Fruit fly (Drosophila melanogaster) whole organism, wandering third instar larva: ENCODE results near the gene Nipsnap.

Experiments used
- CG32264 ChIP-seq: fragments of 200-800 bp; sonication (Bioruptor generic); optimal IDR thresholded peaks from 2 replicates; lab custom pipeline; 2016; ENCODE audit warnings: missing biosample characterization, missing genetic modification characterization
- CG9705 ChIP-seq: fragments of 200-800 bp; sonication (Bioruptor generic); optimal IDR thresholded peaks from 2 replicates; lab custom pipeline; 2018; ENCODE audit warnings: missing biosample characterization, mild to moderate bottlenecking, missing genetic modification characterization
- CrebA ChIP-seq: fragments of 200-800 bp; sonication (Bioruptor generic); optimal IDR thresholded peaks from 2 replicates; lab custom pipeline; 2016; ENCODE audit warnings: missing biosample characterization, mild to moderate bottlenecking, missing genetic modification characterization, borderline replicate concordance
- Dfd ChIP-seq: fragments of >200 bp; optimal IDR thresholded peaks from 2 replicates; lab custom pipeline; 2017; ENCODE audit warnings: missing biosample characterization, missing genetic modification characterization
- Hnf4 ChIP-seq: fragments of 200-800 bp; sonication (Bioruptor generic); optimal IDR thresholded peaks from 2 replicates; lab custom pipeline; 2016; ENCODE audit warnings: missing biosample characterization, mild to moderate bottlenecking, missing genetic modification characterization
- Hr78 ChIP-seq: fragments of >200 bp; optimal IDR thresholded peaks from 2 replicates; lab custom pipeline; 2017; ENCODE audit warnings: missing biosample characterization, missing genetic modification characterization
- Jra ChIP-seq: sonication (Bioruptor generic); optimal IDR thresholded peaks from 2 replicates; lab custom pipeline; 2016; ENCODE audit warnings: missing biosample characterization, missing genetic modification characterization
- Myc ChIP-seq: fragments of >200 bp; optimal IDR thresholded peaks from 2 replicates; lab custom pipeline; 2017
- N ChIP-seq: fragments of >200 bp; optimal IDR thresholded peaks from 2 replicates; lab custom pipeline; 2018; ENCODE audit warnings: missing biosample characterization, missing external identifiers, missing genetic modification characterization
- OdsH ChIP-seq: fragments of 200-800 bp; sonication (Bioruptor generic); optimal IDR thresholded peaks from 2 replicates; lab custom pipeline; 2016; ENCODE audit warnings: missing biosample characterization, mild to moderate bottlenecking, missing genetic modification characterization
- Rel ChIP-seq, 2 experiments: fragments of 200-800 bp; sonication (Bioruptor generic) in 1 of 2; optimal IDR thresholded peaks; 2 replicates in 1 of 2; 3 replicates in 1 of 2; lab custom pipeline; 2016 to 2019; ENCODE audit warnings: mild to moderate bottlenecking in 2 of 2, missing biosample characterization in 2 of 2, missing genetic modification characterization in 2 of 2, moderate library complexity in 1 of 2
- Vsx2 ChIP-seq: fragments of 200-300, 225-300 bp; sonication (Bioruptor generic); optimal IDR thresholded peaks from 2 replicates; lab custom pipeline; 2018; ENCODE audit warnings: missing biosample characterization, missing genetic modification characterization; ENCODE audit not compliant: partially characterized antibody
- br ChIP-seq: fragments of 200-800 bp; sonication (Bioruptor generic); optimal IDR thresholded peaks from 2 replicates; lab custom pipeline; 2016; ENCODE audit warnings: missing biosample characterization, missing genetic modification characterization
- brk ChIP-seq: fragments of 200-800 bp; sonication (Bioruptor generic); optimal IDR thresholded peaks from 2 replicates; lab custom pipeline; 2016; ENCODE audit warnings: missing biosample characterization, mild to moderate bottlenecking, missing genetic modification characterization
- dl ChIP-seq, 2 experiments: fragments of 175-275, 200-275 bp in 1 of 2; fragments of 200-275 bp in 1 of 2; sonication (Bioruptor generic); optimal IDR thresholded peaks; lab custom pipeline; 2018; ENCODE audit warnings: mild to moderate bottlenecking in 2 of 2, missing biosample characterization in 2 of 2, missing genetic modification characterization in 2 of 2, moderate library complexity in 2 of 2; ENCODE audit not compliant: partially characterized antibody in 2 of 2, insufficient read depth in 1 of 2
- dmrt93B ChIP-seq: fragments of 200-800 bp; sonication (Bioruptor generic); optimal IDR thresholded peaks from 2 replicates; lab custom pipeline; 2018; ENCODE audit warnings: missing biosample characterization, mild to moderate bottlenecking, missing genetic modification characterization
- ey ChIP-seq: fragments of 200-800 bp; sonication (Bioruptor generic); optimal IDR thresholded peaks from 2 replicates; lab custom pipeline; 2016; ENCODE audit warnings: missing biosample characterization, missing genetic modification characterization
- foxo ChIP-seq, 2 experiments: fragments of 200-800 bp; sonication (Bioruptor generic); optimal IDR thresholded peaks; 2 replicates in 1 of 2; 3 replicates in 1 of 2; lab custom pipeline; 2016 to 2017; ENCODE audit warnings: missing biosample characterization in 2 of 2, missing genetic modification characterization in 2 of 2
- fru ChIP-seq: fragments of 200-800 bp; sonication (Bioruptor generic); optimal IDR thresholded peaks from 3 replicates; lab custom pipeline; 2016; ENCODE audit warnings: missing biosample characterization, mild to moderate bottlenecking, missing genetic modification characterization
- h ChIP-seq: fragments of 200-800 bp; sonication (Bioruptor generic); optimal IDR thresholded peaks from 3 replicates; lab custom pipeline; 2016; ENCODE audit warnings: missing biosample characterization, mild to moderate bottlenecking, missing genetic modification characterization
- jim ChIP-seq: fragments of 175-275, 200-325 bp; sonication (Bioruptor generic); optimal IDR thresholded peaks from 2 replicates; lab custom pipeline; 2016; ENCODE audit warnings: missing biosample characterization, mild to moderate bottlenecking, missing genetic modification characterization
- psq ChIP-seq: fragments of 200-800 bp; sonication (Bioruptor generic); optimal IDR thresholded peaks from 3 replicates; lab custom pipeline; 2017; ENCODE audit warnings: missing biosample characterization, mild to moderate bottlenecking, missing genetic modification characterization, moderate library complexity
- rgr ChIP-seq: fragments of 200-800 bp; sonication (Bioruptor generic); optimal IDR thresholded peaks from 3 replicates; lab custom pipeline; 2016; ENCODE audit warnings: missing biosample characterization, mild to moderate bottlenecking, missing genetic modification characterization
- sage ChIP-seq: fragments of 200-800 bp; sonication (Bioruptor generic); optimal IDR thresholded peaks from 2 replicates; lab custom pipeline; 2016; ENCODE audit warnings: missing biosample characterization, mild to moderate bottlenecking, missing genetic modification characterization
- sv ChIP-seq: fragments of 200-800 bp; sonication (Bioruptor generic); optimal IDR thresholded peaks from 3 replicates; lab custom pipeline; 2016; ENCODE audit warnings: missing biosample characterization, missing genetic modification characterization
- usp ChIP-seq: fragments of >200 bp; optimal IDR thresholded peaks from 2 replicates; lab custom pipeline; 2017; ENCODE audit warnings: missing biosample characterization, missing genetic modification characterization

The Nipsnap gene

dm6 chrX:16072658-16073374, 552 bp downstream of the Nipsnap start:
- TF ChIP-seq N (GFP tag; lab: Kevin White, UChicago) = no peak
- TF ChIP-seq Jra (GFP tag; lab: Kevin White, UChicago) = no peak
- no peak for TF ChIP-seq Hr78 (GFP tag; lab: Kevin White, UChicago)
- no peak for TF ChIP-seq CG9705
- peak; percentile 81 for TF ChIP-seq Myc (lab: Kevin White, UChicago)

dm6 chrX:16072193-16072592, 1.2 kb downstream of the Nipsnap start:
- TF ChIP-seq rgr (GFP tag; lab: Kevin White, UChicago) = no peak
- TF ChIP-seq ey (GFP tag; lab: Kevin White, UChicago) = no peak
- no peak for TF ChIP-seq sage (GFP tag; lab: Kevin White, UChicago)
- peak; percentile 6 for TF ChIP-seq h (GFP tag; lab: Kevin White, UChicago)
- no peak for TF ChIP-seq Rel (GFP tag; optimal IDR thresholded peaks at IDR 0.05; lab: Kevin White, UChicago)
- no peak for TF ChIP-seq Rel (tag; optimal IDR thresholded peaks at IDR 0.05; lab: Kevin White, UChicago)
- TF ChIP-seq fru (GFP tag; lab: Kevin White, UChicago) = peak; percentile 0
- TF ChIP-seq CrebA (GFP tag; lab: Kevin White, UChicago) = peak; percentile 70
- no peak for TF ChIP-seq psq (GFP tag; lab: Kevin White, UChicago)
- no peak for TF ChIP-seq foxo (GFP tag; optimal IDR thresholded peaks at IDR 0.05; lab: Kevin White, UChicago)
- TF ChIP-seq br (GFP tag; lab: Kevin White, UChicago) = no peak
- TF ChIP-seq dmrt93B (GFP tag; lab: Kevin White, UChicago) = no peak
- TF ChIP-seq Vsx2 = no peak
- no peak for TF ChIP-seq Hnf4 (GFP tag; lab: Kevin White, UChicago)

DNA sequence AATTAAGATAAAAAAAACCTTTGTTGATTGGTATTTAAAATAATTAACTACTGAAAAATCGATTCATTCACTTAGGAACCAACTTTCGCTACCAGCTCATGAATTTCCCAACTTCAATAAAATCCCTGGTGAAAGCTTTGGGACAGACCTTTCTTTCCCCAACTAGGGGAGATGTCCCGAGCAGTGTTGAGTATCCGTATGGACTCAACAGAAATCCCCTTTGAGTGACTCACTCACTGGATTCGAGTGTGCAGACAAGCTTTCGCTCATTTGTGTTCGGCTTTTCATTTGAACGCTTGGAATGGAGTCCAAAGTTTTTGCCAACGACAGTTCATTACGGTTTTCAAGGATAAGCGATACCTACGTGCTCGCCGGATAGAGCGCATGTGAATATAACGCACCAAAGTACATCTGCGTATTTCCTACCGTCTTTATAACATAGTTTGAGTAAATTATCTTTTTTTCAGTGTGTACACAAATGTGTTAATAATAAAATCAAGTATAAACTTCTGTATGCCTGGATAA, 9.9 kb downstream of the Nipsnap start, which contains the start of gene dpr18:
TSS of gene dpr18 (plus strand) at position 325 of the 525 bp plus-strand sequence.
- TF ChIP-seq CG32264 (GFP tag; lab: Kevin White, UChicago) (no peak), brk (no peak), Hr78 (GFP tag; lab: Kevin White, UChicago) (no peak), usp (GFP tag; lab: Kevin White, UChicago) (no peak), sv (GFP tag; lab: Kevin White, UChicago) (no peak), Jra (GFP tag; lab: Kevin White, UChicago) (no peak), OdsH (GFP tag; lab: Kevin White, UChicago) (no peak), Myc (lab: Kevin White, UChicago) (no peak), fru (GFP tag; lab: Kevin White, UChicago) (no peak), Dfd (GFP tag; lab: Kevin White, UChicago) (no peak), Hnf4 (GFP tag; lab: Kevin White, UChicago) (no peak), dl (GFP tag; optimal IDR thresholded peaks at IDR 0.05; lab: Kevin White, UChicago; ENCODE audit: insufficient read depth in 1 of 2, partially characterized antibody in 2 of 2) (no peak), jim (GFP tag; lab: Kevin White, UChicago) (no peak), h (GFP tag; lab: Kevin White, UChicago) (no peak)

- TF ChIP-seq Myc (lab: Kevin White, UChicago) (peak; percentile 71), Hr78 (GFP tag; lab: Kevin White, UChicago) (no peak), h (GFP tag; lab: Kevin White, UChicago) (no peak)
These were observed 10.5 kb downstream of the Nipsnap start, which contains the start of gene CG12395 for dm6 chrX:16062720-16063413. TSS of gene CG12395 (minus strand) at chrX:16062898.
